Worm (Caenorhabditis elegans) whole organism, L2 larva: ENCODE data around the gene T21E8.6.

Experiments
- C34F6.9 ChIP-seq: fragments of 150-350 bp; optimal IDR thresholded peaks from 2 replicates; lab custom pipeline; 2014; ENCODE audit warnings: missing biosample characterization, missing genetic modification characterization
- F13H6.1 ChIP-seq: sonication (generic microtip); optimal IDR thresholded peaks from 2 replicates; lab custom pipeline; 2016; ENCODE audit warnings: missing genetic modification characterization, missing compliant biosample characterization
- ama-1 ChIP-seq: fragments of 150-350 bp; optimal IDR thresholded peaks from 2 replicates; lab custom pipeline; 2018; ENCODE audit warnings: inconsistent platforms
- crh-2 ChIP-seq: sonication (generic microtip); optimal IDR thresholded peaks from 2 replicates; lab custom pipeline; 2017; ENCODE audit warnings: missing biosample characterization, missing genetic modification characterization
- elt-1 ChIP-seq: fragments of 150-350 bp; optimal IDR thresholded peaks from 2 replicates; lab custom pipeline; 2014; ENCODE audit warnings: missing biosample characterization, missing genetic modification characterization
- mbf-1 ChIP-seq: sonication (generic microtip); optimal IDR thresholded peaks from 2 replicates; lab custom pipeline; 2017; ENCODE audit warnings: missing biosample characterization, missing genetic modification characterization
- nhr-10 ChIP-seq: sonication (generic microtip); optimal IDR thresholded peaks from 2 replicates; lab custom pipeline; 2017; ENCODE audit warnings: missing biosample characterization, missing genetic modification characterization
- nhr-11 ChIP-seq: fragments of 150-350 bp; optimal IDR thresholded peaks from 2 replicates; lab custom pipeline; 2014; ENCODE audit warnings: missing biosample characterization, missing genetic modification characterization
- nhr-237 ChIP-seq: fragments of 150-350 bp; optimal IDR thresholded peaks from 2 replicates; lab custom pipeline; 2014; ENCODE audit warnings: missing biosample characterization, missing genetic modification characterization
- nhr-25 ChIP-seq: fragments of 150-350 bp; sonication (generic microtip); optimal IDR thresholded peaks from 3 replicates; lab custom pipeline; 2014; ENCODE audit warnings: missing biosample characterization, missing genetic modification characterization
- nhr-6 ChIP-seq: fragments of 150-350 bp; optimal IDR thresholded peaks from 2 replicates; lab custom pipeline; 2014; ENCODE audit warnings: missing biosample characterization, missing genetic modification characterization
- snpc-4 ChIP-seq: fragments of 150-350 bp; optimal IDR thresholded peaks from 2 replicates; lab custom pipeline; 2014; ENCODE audit warnings: missing biosample characterization, missing genetic modification characterization
- unc-62 ChIP-seq: fragments of 150-350 bp; optimal IDR thresholded peaks from 2 replicates; lab custom pipeline; 2014; ENCODE audit warnings: missing biosample characterization, missing genetic modification reagents, missing genetic modification characterization

ce11 chrX:10844602-10845354 lies 37.3 kb upstream of the T21E8.6 start, which contains the start of gene C05A9.2:
- TF ChIP-seq snpc-4 (tag; lab: Kevin White, UChicago) (no peak), F13H6.1 (tag; lab: Kevin White, UChicago) (no peak), C34F6.9 (tag; lab: Kevin White, UChicago) (no peak), unc-62 (GFP tag; lab: Kevin White, UChicago) (no peak), nhr-10 (no peak), crh-2 (tag; lab: Kevin White, UChicago) (no peak), nhr-237 (tag; lab: Kevin White, UChicago) (no peak), nhr-6 (tag; lab: Kevin White, UChicago) (no peak), nhr-25 (tag; lab: Kevin White, UChicago) (no peak), mbf-1 (tag; lab: Kevin White, UChicago) (no peak), nhr-11 (tag; lab: Kevin White, UChicago) (no peak), ama-1 (no peak), elt-1 (no peak)
